Worm (Caenorhabditis elegans): ENCODE data around the gene B0252.11.

Gene B0252.11

ce11 chrII:6926488-6926887 is 8.9 kb upstream of the B0252.11 start:
- TF ChIP-seq mep-1 (tag; optimal IDR thresholded peaks at IDR 0.05) (peak; percentile 84), snu-23 (GFP tag; optimal IDR thresholded peaks at IDR 0.05) (peak; percentile 77), ceh-88 (GFP tag; IDR thresholded peaks at IDR 0.05) (no peak), nhr-237 (tag; optimal IDR thresholded peaks at IDR 0.05) (no peak), nhr-12 (tag; optimal IDR thresholded peaks at IDR 0.05) (no peak), ceh-82 (tag; optimal IDR thresholded peaks at IDR 0.05) (peak in 2 of 3 experiments; percentile 38 to 72), nhr-28 (tag; optimal IDR thresholded peaks at IDR 0.05) (no peak), nhr-71 (tag; optimal IDR thresholded peaks at IDR 0.05) (peak; percentile 67), nhr-47 (tag; optimal IDR thresholded peaks at IDR 0.05) (peak; percentile 56), nhr-11 (tag; optimal IDR thresholded peaks at IDR 0.05) (no peak), F16B12.6 (tag; optimal IDR thresholded peaks at IDR 0.05) (no peak), C04F5.9 (tag; optimal IDR thresholded peaks at IDR 0.05) (peak; percentile 13), lin-15B (tag; optimal IDR thresholded peaks at IDR 0.05) (no peak), isw-1 (GFP tag; IDR thresholded peaks at IDR 0.05) (no peak), lin-14 (GFP tag; optimal IDR thresholded peaks at IDR 0.05) (peak; percentile 93), vab-15 (tag; optimal IDR thresholded peaks at IDR 0.05) (no peak), pqm-1 (tag; optimal IDR thresholded peaks at IDR 0.05) (no peak), ceh-63 (GFP tag; optimal IDR thresholded peaks at IDR 0.05) (no peak), mdl-1 (tag; optimal IDR thresholded peaks at IDR 0.05) (peak in 1 of 2 experiments; percentile 67), xbp-1 (tag; optimal IDR thresholded peaks at IDR 0.05) (peak; percentile 40), aly-2 (tag; optimal IDR thresholded peaks at IDR 0.05) (no peak), C16A3.4 (tag; optimal IDR thresholded peaks at IDR 0.05) (peak; percentile 1), elt-3 (tag; optimal IDR thresholded peaks at IDR 0.05) (peak in 2 of 6 experiments; percentile 33 to 44), elt-2 (tag; optimal IDR thresholded peaks at IDR 0.05) (peak; percentile 35), fkh-4 (tag; optimal IDR thresholded peaks at IDR 0.05; ENCODE audit: borderline replicate concordance) (no peak), sptf-1 (tag; optimal IDR thresholded peaks at IDR 0.05) (no peak), hlh-4 (tag; optimal IDR thresholded peaks at IDR 0.05) (no peak), lir-3 (tag; optimal IDR thresholded peaks at IDR 0.05; ENCODE audit: poor library complexity) (no peak), egl-13 (tag; optimal IDR thresholded peaks at IDR 0.05) (peak; percentile 32), nhr-77 (tag; optimal IDR thresholded peaks at IDR 0.05) (peak; percentile 56), pag-3 (tag; optimal IDR thresholded peaks at IDR 0.05; ENCODE audit: borderline replicate concordance, insufficient read depth) (no peak), jun-1 (tag; optimal IDR thresholded peaks at IDR 0.05) (peak; percentile 67), snpc-4 (tag; optimal IDR thresholded peaks at IDR 0.05) (no peak), nhr-84 (tag; optimal IDR thresholded peaks at IDR 0.05) (no peak), ztf-4 (tag; optimal IDR thresholded peaks at IDR 0.05) (no peak), lsy-2 (tag; optimal IDR thresholded peaks at IDR 0.05) (peak; percentile 26 to 77), alr-1 (tag; optimal IDR thresholded peaks at IDR 0.05; ENCODE audit: borderline replicate concordance) (no peak), lin-35 (GFP tag; optimal IDR thresholded peaks at IDR 0.05) (peak; percentile 56 to 57), nhr-20 (tag; optimal IDR thresholded peaks at IDR 0.05) (peak; percentile 59), efl-1 (optimal IDR thresholded peaks at IDR 0.05) (peak; percentile 59 to 74), efl-1 (GFP tag; optimal IDR thresholded peaks at IDR 0.05 in 1 of 2) (peak; percentile 39 to 93), ama-1 (optimal IDR thresholded peaks at IDR 0.05) (peak; percentile 21), fkh-8 (tag; optimal IDR thresholded peaks at IDR 0.05) (peak; percentile 79), sup-37 (GFP tag; optimal IDR thresholded peaks at IDR 0.05) (no peak), swsn-7 (tag; optimal IDR thresholded peaks at IDR 0.05) (peak; percentile 67), unc-62 (GFP tag; optimal IDR thresholded peaks at IDR 0.05) (no peak), ceh-90 (tag; optimal IDR thresholded peaks at IDR 0.05) (no peak), efl-3 (GFP tag; optimal IDR thresholded peaks at IDR 0.05) (no peak), fkh-10 (GFP tag; optimal IDR thresholded peaks at IDR 0.05) (peak; percentile 59), hpl-2 (GFP tag; optimal IDR thresholded peaks at IDR 0.05) (no peak), nhr-85 (tag) (peak; percentile 71), nhr-76 (tag; optimal IDR thresholded peaks at IDR 0.05) (no peak), zag-1 (tag; optimal IDR thresholded peaks at IDR 0.05) (no peak), irx-1 (tag; optimal IDR thresholded peaks at IDR 0.05) (no peak)

Data from whole organism, L1 larva.